Worm (Caenorhabditis elegans) whole organism, L2 larva: Measurements from ENCODE around the gene tat-1.

Source experiments
- C34F6.9 ChIP-seq: fragments of 150-350 bp; optimal IDR thresholded peaks from 2 replicates; lab custom pipeline; 2014; ENCODE audit warnings: missing biosample characterization, missing genetic modification characterization
- F13H6.1 ChIP-seq: sonication (generic microtip); optimal IDR thresholded peaks from 2 replicates; lab custom pipeline; 2016; ENCODE audit warnings: missing genetic modification characterization, missing compliant biosample characterization
- R02D3.7 ChIP-seq: fragments of 150-350 bp; optimal IDR thresholded peaks from 2 replicates; lab custom pipeline; 2014; ENCODE audit warnings: missing biosample characterization, missing genetic modification characterization
- Y55F3AM.14 ChIP-seq: fragments of 200-800 bp; sonication (Bioruptor generic); optimal IDR thresholded peaks from 2 replicates; lab custom pipeline; 2018; ENCODE audit warnings: mild to moderate bottlenecking, missing genetic modification characterization, missing compliant biosample characterization
- ZK546.5 ChIP-seq: sonication (generic microtip); optimal IDR thresholded peaks from 2 replicates; lab custom pipeline; 2017; ENCODE audit warnings: missing biosample characterization, missing genetic modification characterization
- alr-1 ChIP-seq: fragments of 150-350 bp; optimal IDR thresholded peaks from 2 replicates; lab custom pipeline; 2014; ENCODE audit warnings: missing biosample characterization, missing genetic modification characterization
- aly-2 ChIP-seq: fragments of 150-350 bp; optimal IDR thresholded peaks from 2 replicates; lab custom pipeline; 2014; ENCODE audit warnings: missing biosample characterization, missing genetic modification characterization
- ama-1 ChIP-seq: fragments of 150-350 bp; optimal IDR thresholded peaks from 2 replicates; lab custom pipeline; 2018; ENCODE audit warnings: inconsistent platforms
- blmp-1 ChIP-seq: sonication (generic microtip); optimal IDR thresholded peaks from 2 replicates; lab custom pipeline; 2017; ENCODE audit warnings: missing genetic modification characterization, mild to moderate bottlenecking, missing compliant biosample characterization, antibody characterized with exemption, moderate library complexity; ENCODE audit not compliant: insufficient read depth
- ceh-16 ChIP-seq: fragments of 150-350 bp; optimal IDR thresholded peaks from 2 replicates; lab custom pipeline; 2014; ENCODE audit warnings: missing biosample characterization, missing genetic modification characterization
- ceh-82 ChIP-seq: fragments of 150-350 bp; optimal IDR thresholded peaks from 2 replicates; lab custom pipeline; 2014; ENCODE audit warnings: missing biosample characterization, missing genetic modification characterization
- crh-2 ChIP-seq: sonication (generic microtip); optimal IDR thresholded peaks from 2 replicates; lab custom pipeline; 2017; ENCODE audit warnings: missing biosample characterization, missing genetic modification characterization
- dmd-4 ChIP-seq: sonication (generic microtip); optimal IDR thresholded peaks from 2 replicates; lab custom pipeline; 2017; ENCODE audit warnings: missing biosample characterization, missing genetic modification characterization
- egl-27 ChIP-seq: sonication (generic microtip); optimal IDR thresholded peaks from 3 replicates; lab custom pipeline; 2017; ENCODE audit warnings: missing biosample characterization, missing genetic modification reagents, missing genetic modification characterization
- elt-1 ChIP-seq: fragments of 150-350 bp; optimal IDR thresholded peaks from 2 replicates; lab custom pipeline; 2014; ENCODE audit warnings: missing biosample characterization, missing genetic modification characterization
- elt-3 ChIP-seq: sonication (generic microtip); optimal IDR thresholded peaks from 2 replicates; lab custom pipeline; 2017; ENCODE audit warnings: missing biosample characterization, missing genetic modification characterization
- fos-1 ChIP-seq: fragments of 150-350 bp; optimal IDR thresholded peaks from 2 replicates; lab custom pipeline; 2014; ENCODE audit warnings: missing biosample characterization, missing genetic modification characterization
- gmeb-1 ChIP-seq: fragments of 150-350 bp; optimal IDR thresholded peaks from 2 replicates; lab custom pipeline; 2014; ENCODE audit warnings: missing biosample characterization, missing genetic modification characterization
- lin-11 ChIP-seq: fragments of 150-350 bp; sonication (generic microtip); optimal IDR thresholded peaks from 2 replicates; lab custom pipeline; 2014; ENCODE audit warnings: missing biosample characterization, missing genetic modification characterization, inconsistent platforms, mixed read lengths
- lin-13 ChIP-seq: fragments of 150-350 bp; optimal IDR thresholded peaks from 2 replicates; lab custom pipeline; 2014; ENCODE audit warnings: missing biosample characterization, missing genetic modification reagents, missing genetic modification characterization
- lin-39 ChIP-seq: fragments of 150-350 bp; optimal IDR thresholded peaks from 2 replicates; lab custom pipeline; 2014; ENCODE audit warnings: missing biosample characterization, missing genetic modification reagents, missing genetic modification characterization
- lsy-2 ChIP-seq, 2 experiments: fragments of 150-350 bp in 1 of 2; sonication (generic microtip) in 1 of 2; optimal IDR thresholded peaks; 2 replicates each; lab custom pipeline; 2014 to 2017; ENCODE audit warnings: missing biosample characterization in 2 of 2, missing genetic modification characterization in 2 of 2
- mab-5 ChIP-seq: fragments of 150-350 bp; optimal IDR thresholded peaks from 2 replicates; lab custom pipeline; 2014; ENCODE audit warnings: missing biosample characterization, missing genetic modification characterization
- mbf-1 ChIP-seq: sonication (generic microtip); optimal IDR thresholded peaks from 2 replicates; lab custom pipeline; 2017; ENCODE audit warnings: missing biosample characterization, missing genetic modification characterization
- mdl-1 ChIP-seq, 2 experiments: fragments of 150-350 bp in 1 of 2; sonication (generic microtip) in 1 of 2; optimal IDR thresholded peaks; 2 replicates each; lab custom pipeline; 2017; ENCODE audit warnings: missing biosample characterization in 2 of 2, missing genetic modification characterization in 2 of 2
- nhr-10 ChIP-seq: sonication (generic microtip); optimal IDR thresholded peaks from 2 replicates; lab custom pipeline; 2017; ENCODE audit warnings: missing biosample characterization, missing genetic modification characterization
- nhr-11 ChIP-seq: fragments of 150-350 bp; optimal IDR thresholded peaks from 2 replicates; lab custom pipeline; 2014; ENCODE audit warnings: missing biosample characterization, missing genetic modification characterization
- nhr-12 ChIP-seq: fragments of 150-350 bp; optimal IDR thresholded peaks from 2 replicates; lab custom pipeline; 2014; ENCODE audit warnings: missing biosample characterization, missing genetic modification characterization
- nhr-129 ChIP-seq: fragments of 150-350 bp; optimal IDR thresholded peaks from 2 replicates; lab custom pipeline; 2014; ENCODE audit warnings: missing biosample characterization, missing genetic modification characterization
- nhr-21 ChIP-seq: fragments of 150-350 bp; optimal IDR thresholded peaks from 2 replicates; lab custom pipeline; 2014; ENCODE audit warnings: missing biosample characterization, missing genetic modification characterization
- nhr-23 ChIP-seq: fragments of 150-350 bp; optimal IDR thresholded peaks from 2 replicates; lab custom pipeline; 2014; ENCODE audit warnings: missing biosample characterization, missing genetic modification reagents, missing genetic modification characterization
- nhr-237 ChIP-seq: fragments of 150-350 bp; optimal IDR thresholded peaks from 2 replicates; lab custom pipeline; 2014; ENCODE audit warnings: missing biosample characterization, missing genetic modification characterization
- nhr-25 ChIP-seq: fragments of 150-350 bp; sonication (generic microtip); optimal IDR thresholded peaks from 3 replicates; lab custom pipeline; 2014; ENCODE audit warnings: missing biosample characterization, missing genetic modification characterization
- nhr-6 ChIP-seq: fragments of 150-350 bp; optimal IDR thresholded peaks from 2 replicates; lab custom pipeline; 2014; ENCODE audit warnings: missing biosample characterization, missing genetic modification characterization
- nhr-77 ChIP-seq: fragments of 150-350 bp; optimal IDR thresholded peaks from 2 replicates; lab custom pipeline; 2014; ENCODE audit warnings: missing biosample characterization, missing genetic modification characterization
- peb-1 ChIP-seq: fragments of 150-350 bp; optimal IDR thresholded peaks from 2 replicates; lab custom pipeline; 2014; ENCODE audit warnings: missing biosample characterization, missing genetic modification characterization
- sem-4 ChIP-seq: fragments of 150-350 bp; optimal IDR thresholded peaks from 2 replicates; lab custom pipeline; 2014; ENCODE audit warnings: missing biosample characterization, missing genetic modification reagents, missing genetic modification characterization
- skn-1 ChIP-seq: sonication (generic microtip); optimal IDR thresholded peaks from 2 replicates; lab custom pipeline; 2017; ENCODE audit warnings: missing biosample characterization, missing genetic modification characterization
- sma-3 ChIP-seq: sonication (generic microtip); optimal IDR thresholded peaks from 2 replicates; lab custom pipeline; 2016; ENCODE audit warnings: missing genetic modification reagents, missing genetic modification characterization, missing compliant biosample characterization
- sma-9 ChIP-seq, 2 experiments: fragments of 150-350 bp in 1 of 2; sonication (generic microtip) in 1 of 2; optimal IDR thresholded peaks; 2 replicates each; lab custom pipeline; 2014 to 2016; ENCODE audit warnings: missing genetic modification characterization in 2 of 2, mild to moderate bottlenecking in 1 of 2, missing biosample characterization in 1 of 2, missing compliant biosample characterization in 1 of 2, missing genetic modification reagents in 1 of 2, moderate library complexity in 1 of 2
- snpc-4 ChIP-seq: fragments of 150-350 bp; optimal IDR thresholded peaks from 2 replicates; lab custom pipeline; 2014; ENCODE audit warnings: missing biosample characterization, missing genetic modification characterization
- unc-39 ChIP-seq: fragments of 150-350 bp; optimal IDR thresholded peaks from 2 replicates; lab custom pipeline; 2014; ENCODE audit warnings: missing biosample characterization, missing genetic modification characterization
- unc-55 ChIP-seq: fragments of 150-350 bp; sonication (generic microtip); optimal IDR thresholded peaks from 3 replicates; lab custom pipeline; 2014; ENCODE audit warnings: missing biosample characterization, missing genetic modification reagents, missing genetic modification characterization
- unc-62 ChIP-seq: fragments of 150-350 bp; optimal IDR thresholded peaks from 2 replicates; lab custom pipeline; 2014; ENCODE audit warnings: missing biosample characterization, missing genetic modification reagents, missing genetic modification characterization
- zag-1 ChIP-seq: fragments of 150-350 bp; optimal IDR thresholded peaks from 2 replicates; lab custom pipeline; 2014; ENCODE audit warnings: missing biosample characterization, missing genetic modification characterization
- ztf-1 ChIP-seq: fragments of 200-800 bp; sonication (Bioruptor generic); conservative IDR thresholded peaks from 2 replicates; pipeline ENCODE4 v1.3.6; 2022; ENCODE audit warnings: missing genetic modification characterization, missing compliant biosample characterization
- ztf-11 ChIP-seq: sonication (generic microtip); optimal IDR thresholded peaks from 2 replicates; lab custom pipeline; 2017; ENCODE audit warnings: missing biosample characterization, missing genetic modification characterization
- ztf-4 ChIP-seq: fragments of 150-350 bp; optimal IDR thresholded peaks from 2 replicates; lab custom pipeline; 2014; ENCODE audit warnings: missing biosample characterization, missing genetic modification characterization

Gene tat-1

DNA sequence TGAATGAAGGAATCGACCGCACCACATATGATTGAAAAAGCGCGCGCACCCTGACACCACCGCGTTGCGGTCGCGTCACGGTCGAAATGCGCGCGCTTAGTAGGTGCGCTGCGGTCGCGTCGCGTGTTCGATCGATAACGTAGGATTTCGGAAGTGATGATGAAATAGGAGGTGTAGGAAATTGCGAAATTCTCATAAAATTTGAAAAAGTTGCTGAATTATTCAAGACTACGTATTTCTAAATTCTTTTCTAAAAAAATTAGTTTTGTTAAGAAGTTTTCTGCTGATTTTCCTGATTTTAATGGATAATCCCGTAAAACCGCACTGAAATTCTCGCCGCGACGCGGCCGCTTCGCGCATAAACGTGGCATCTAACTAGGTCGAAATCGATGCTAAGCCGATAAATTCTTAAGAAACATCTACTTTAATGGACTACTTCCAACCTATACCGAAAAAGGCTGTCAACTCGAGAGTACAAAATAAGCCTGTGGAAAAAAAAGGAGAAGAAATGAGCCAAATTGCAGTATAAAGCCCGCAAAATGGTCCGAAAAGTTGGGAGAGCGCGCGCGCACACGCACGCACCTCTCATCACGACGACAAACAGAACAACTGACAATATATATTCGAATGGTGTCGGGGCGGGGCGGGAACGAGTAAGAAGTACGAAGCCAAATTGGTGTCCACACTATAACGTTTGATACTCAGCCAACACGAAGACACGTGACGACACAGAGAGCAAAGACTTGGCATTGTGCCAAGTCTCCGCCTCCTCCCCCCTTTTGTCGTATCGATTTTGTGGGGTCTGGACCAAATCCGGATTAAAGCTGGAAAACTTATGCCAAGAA, 52.8 kb downstream of the tat-1 start, which contains the start of gene his-72:
TSS of gene his-72 (minus strand) at position 589 of the 845 bp plus-strand sequence.
- TF ChIP-seq nhr-77 (tag; lab: Kevin White, UChicago) (no peak), F13H6.1 (tag; lab: Kevin White, UChicago) (peak; percentile 52), lsy-2 (tag; optimal IDR thresholded peaks at IDR 0.05; lab: Kevin White, UChicago) (peak in 1 of 2 experiments; percentile 65), elt-1 (tag; lab: Kevin White, UChicago) (no peak), nhr-23 (tag; lab: Kevin White, UChicago) (no peak), blmp-1 (tag; lab: Kevin White, UChicago) (peak; percentile 10), mdl-1 (tag; optimal IDR thresholded peaks at IDR 0.05; lab: Kevin White, UChicago) (peak; percentile 29 to 62), nhr-11 (tag; lab: Kevin White, UChicago) (no peak), zag-1 (peak; percentile 9), nhr-6 (tag; lab: Kevin White, UChicago) (peak; percentile 19), nhr-10 (tag; lab: Kevin White, UChicago) (no peak), skn-1 (tag; lab: Kevin White, UChicago) (no peak), crh-2 (tag; lab: Kevin White, UChicago) (peak; percentile 9), ztf-1 (GFP tag; lab: Robert Waterston, UW) (no peak), gmeb-1 (tag; lab: Kevin White, UChicago) (peak; percentile 47), ama-1 (lab: Kevin White, UChicago) (peak; percentile 93), unc-62 (GFP tag; lab: Kevin White, UChicago) (no peak), lin-11 (tag; lab: Kevin White, UChicago) (peak; percentile 8), dmd-4 (tag; lab: Kevin White, UChicago) (no peak), mbf-1 (no peak), nhr-25 (tag; lab: Kevin White, UChicago) (peak; percentile 62), sma-3 (GFP tag; lab: Kevin White, UChicago) (peak; percentile 17), nhr-129 (tag; lab: Kevin White, UChicago) (peak; percentile 51), ceh-82 (tag; lab: Kevin White, UChicago) (no peak), mab-5 (tag; lab: Kevin White, UChicago) (peak; percentile 35), snpc-4 (tag; lab: Kevin White, UChicago) (no peak), C34F6.9 (tag; lab: Kevin White, UChicago) (peak; percentile 73), ZK546.5 (tag; lab: Kevin White, UChicago) (no peak), nhr-237 (no peak), egl-27 (no peak), R02D3.7 (tag; lab: Kevin White, UChicago) (no peak), nhr-21 (tag; lab: Kevin White, UChicago) (peak; percentile 8), unc-55 (peak; percentile 42), ceh-16 (no peak), peb-1 (no peak), alr-1 (tag; lab: Kevin White, UChicago) (no peak), aly-2 (tag; lab: Kevin White, UChicago) (no peak), ztf-11 (no peak), sem-4 (tag; lab: Kevin White, UChicago) (peak; percentile 63), sma-9 (GFP tag; optimal IDR thresholded peaks at IDR 0.05; lab: Kevin White, UChicago) (peak; percentile 48), sma-9 (tag; optimal IDR thresholded peaks at IDR 0.05; lab: Kevin White, UChicago) (no peak), Y55F3AM.14 (GFP tag; lab: Kevin White, UChicago) (no peak), lin-13 (GFP tag; lab: Kevin White, UChicago) (peak; percentile 77), ztf-4 (tag; lab: Kevin White, UChicago) (no peak), unc-39 (tag; lab: Kevin White, UChicago) (no peak), nhr-12 (tag; lab: Kevin White, UChicago) (no peak), lin-39 (tag; lab: Kevin White, UChicago) (no peak), elt-3 (tag; lab: Kevin White, UChicago) (no peak), fos-1 (tag; lab: Kevin White, UChicago) (peak; percentile 7)
